Worm (Caenorhabditis elegans) whole organism, L4/young adult: Measurements from ENCODE around the gene ugt-62.

Experiments
- W03F9.2 ChIP-seq: fragments of 150-350 bp; optimal IDR thresholded peaks from 2 replicates; lab custom pipeline; 2014; ENCODE audit warnings: missing biosample characterization, missing genetic modification characterization
- dao-5 ChIP-seq: sonication (generic microtip); optimal IDR thresholded peaks from 2 replicates; lab custom pipeline; 2016; ENCODE audit warnings: missing genotype, missing genetic modification characterization, moderate library complexity, missing compliant biosample characterization
- him-1 ChIP-seq: sonication (generic microtip); optimal IDR thresholded peaks from 2 replicates; lab custom pipeline; 2016; ENCODE audit warnings: missing genotype, missing genetic modification reagents, missing genetic modification characterization, missing compliant biosample characterization

- no peak for TF ChIP-seq dao-5 (tag; lab: Kevin White, UChicago)
- peak; percentile 32 for TF ChIP-seq him-1 (tag; lab: Kevin White, UChicago)
- peak; percentile 20 for TF ChIP-seq W03F9.2 (tag; lab: Kevin White, UChicago)
These were observed 11.5 kb upstream of the ugt-62 start for ce11 chrIII:4551963-4552362.
